Worm (Caenorhabditis elegans): ENCODE data around the gene old-1.

The old-1 gene

ce11 chrII:9880826-9881225 lies 12.3 kb upstream of the old-1 start, which contains the start of gene C08H9.15:
TSS of gene C08H9.15 (plus strand) at chrII:9881193.
- TF ChIP-seq zip-8 (tag; optimal IDR thresholded peaks at IDR 0.05) (peak; percentile 16), nhr-2 (tag; optimal IDR thresholded peaks at IDR 0.05) (no peak)

ce11 chrII:9879815-9880214 lies 11.3 kb upstream of the old-1 start:
- peak; percentile 35 for TF ChIP-seq blmp-1 (tag; optimal IDR thresholded peaks at IDR 0.05)
- TF ChIP-seq ceh-43 (GFP tag; optimal IDR thresholded peaks at IDR 0.05): no peak

ce11 chrII:9874508-9875229 lies 6.1 kb upstream of the old-1 start, which contains the start of the genes chil-2 and ctsa-3.2:
TSS of gene chil-2 (minus strand) at chrII:9874608.
TSS of gene ctsa-3.2 (plus strand) at chrII:9875179.
- TF ChIP-seq lsy-2 (tag; optimal IDR thresholded peaks at IDR 0.05) (no peak), snpc-4 (tag; optimal IDR thresholded peaks at IDR 0.05) (no peak), elt-3 (tag; optimal IDR thresholded peaks at IDR 0.05) (no peak), pha-4 (tag; optimal IDR thresholded peaks at IDR 0.05) (no peak), nhr-12 (tag; optimal IDR thresholded peaks at IDR 0.05) (no peak), unc-120 (tag; optimal IDR thresholded peaks at IDR 0.05; ENCODE audit: poor library complexity, severe bottlenecking) (no peak), elt-1 (tag; optimal IDR thresholded peaks at IDR 0.05; ENCODE audit: borderline replicate concordance, insufficient read depth) (no peak), mab-5 (tag; optimal IDR thresholded peaks at IDR 0.05) (no peak), nhr-2 (tag; optimal IDR thresholded peaks at IDR 0.05) (no peak), sem-2 (GFP tag; optimal IDR thresholded peaks at IDR 0.05) (no peak), ceh-43 (GFP tag; optimal IDR thresholded peaks at IDR 0.05) (no peak), sptf-1 (tag; optimal IDR thresholded peaks at IDR 0.05) (no peak), flh-1 (GFP tag; optimal IDR thresholded peaks at IDR 0.05) (no peak), drap-1 (GFP tag; optimal IDR thresholded peaks at IDR 0.05) (no peak), ceh-39 (tag; optimal IDR thresholded peaks at IDR 0.05) (no peak)

DNA sequence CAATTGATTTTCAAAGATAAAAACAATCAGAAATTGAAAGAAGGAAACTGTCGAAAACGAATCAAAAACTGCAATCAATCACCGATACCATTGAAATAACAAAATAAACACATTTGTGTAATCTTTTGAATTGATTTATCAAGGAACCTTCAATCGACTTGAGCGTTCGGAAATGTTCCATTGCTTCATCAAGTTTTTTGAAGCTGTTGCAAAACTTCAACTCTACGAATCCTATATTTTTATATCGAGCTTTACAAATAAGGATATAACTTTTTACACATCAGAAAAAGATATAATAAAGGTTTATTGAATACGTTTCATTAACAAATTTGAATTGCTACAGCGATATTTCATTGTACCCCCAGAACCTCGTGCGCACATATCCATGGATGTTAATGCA lies 4.4 kb upstream of the old-1 start, which contains the start of gene chil-8:
chil-8 (minus strand) TSS at position 101 of the 400 bp plus-strand sequence.
- TF ChIP-seq unc-62 (GFP tag; optimal IDR thresholded peaks at IDR 0.05): no peak
- no peak for TF ChIP-seq ces-1 (GFP tag; optimal IDR thresholded peaks at IDR 0.05)
- no peak for TF ChIP-seq sptf-1 (tag; optimal IDR thresholded peaks at IDR 0.05)
- TF ChIP-seq ham-2 (GFP tag; optimal IDR thresholded peaks at IDR 0.05): no peak
- no peak for TF ChIP-seq nhr-28 (tag; optimal IDR thresholded peaks at IDR 0.05)
- TF ChIP-seq nhr-2 (tag; optimal IDR thresholded peaks at IDR 0.05): no peak
- TF ChIP-seq ceh-39 (tag; optimal IDR thresholded peaks at IDR 0.05): no peak
- TF ChIP-seq flh-1 (GFP tag; optimal IDR thresholded peaks at IDR 0.05): no peak
- TF ChIP-seq nhr-76 (tag; optimal IDR thresholded peaks at IDR 0.05): no peak
- TF ChIP-seq nhr-12 (tag; optimal IDR thresholded peaks at IDR 0.05): no peak
- no peak for TF ChIP-seq ztf-11 (tag; optimal IDR thresholded peaks at IDR 0.05)
- no peak for TF ChIP-seq cnd-1 (tag; optimal IDR thresholded peaks at IDR 0.05)
- TF ChIP-seq zip-8 (tag; optimal IDR thresholded peaks at IDR 0.05): no peak
- TF ChIP-seq pha-4 (tag; optimal IDR thresholded peaks at IDR 0.05): no peak
- no peak for TF ChIP-seq nhr-237 (tag; optimal IDR thresholded peaks at IDR 0.05)
- no peak for TF ChIP-seq blmp-1 (tag; optimal IDR thresholded peaks at IDR 0.05)
- TF ChIP-seq mep-1 (tag; optimal IDR thresholded peaks at IDR 0.05): no peak
- TF ChIP-seq sem-2 (GFP tag; optimal IDR thresholded peaks at IDR 0.05): no peak

- no peak for TF ChIP-seq ham-2 (GFP tag; optimal IDR thresholded peaks at IDR 0.05)
- TF ChIP-seq hlh-1 (tag; optimal IDR thresholded peaks at IDR 0.05): no peak
- TF ChIP-seq elt-1 (tag; optimal IDR thresholded peaks at IDR 0.05; ENCODE audit: borderline replicate concordance, insufficient read depth): no peak
- no peak for TF ChIP-seq snpc-4 (tag; optimal IDR thresholded peaks at IDR 0.05)
- no peak for TF ChIP-seq unc-39 (tag; optimal IDR thresholded peaks at IDR 0.05)
- TF ChIP-seq cnd-1 (tag; optimal IDR thresholded peaks at IDR 0.05): no peak
- TF ChIP-seq sptf-1 (tag; optimal IDR thresholded peaks at IDR 0.05): no peak
- TF ChIP-seq tbx-8 (GFP tag; optimal IDR thresholded peaks at IDR 0.05): no peak
These were observed 2.5 kb upstream of the old-1 start, which contains the start of gene chil-7 for ce11 chrII:9871061-9871460. TSS of gene chil-7 (minus strand) at chrII:9871172.

DNA sequence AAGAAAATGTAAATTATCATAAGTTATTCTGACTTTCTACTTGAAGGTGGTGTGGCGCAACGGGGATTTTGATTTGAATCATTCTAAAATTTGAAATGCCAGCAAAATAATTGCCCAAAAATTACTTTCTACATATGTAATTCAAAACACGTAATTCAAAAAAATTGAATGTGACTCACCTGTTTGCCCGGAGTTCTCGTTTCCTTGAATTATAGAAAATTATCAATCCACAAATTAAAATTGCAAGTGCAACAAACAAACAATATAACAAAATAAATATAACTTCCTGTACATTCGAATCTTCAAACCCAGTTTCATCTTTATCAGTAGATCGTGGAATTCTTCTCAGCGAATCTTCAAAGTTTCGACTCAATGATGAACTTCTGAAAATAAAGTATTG lies 340 bp downstream of the old-1 start:
- TF ChIP-seq unc-39 (tag; optimal IDR thresholded peaks at IDR 0.05) (no peak), flh-1 (GFP tag; optimal IDR thresholded peaks at IDR 0.05) (no peak), nhr-12 (tag; optimal IDR thresholded peaks at IDR 0.05) (no peak), lsy-2 (tag; optimal IDR thresholded peaks at IDR 0.05) (no peak), ztf-11 (tag; optimal IDR thresholded peaks at IDR 0.05) (no peak), tbx-8 (GFP tag; optimal IDR thresholded peaks at IDR 0.05) (no peak), unc-120 (tag; optimal IDR thresholded peaks at IDR 0.05; ENCODE audit: poor library complexity, severe bottlenecking) (no peak)
